Fruit fly (Drosophila melanogaster) whole organism, embryonic: ENCODE results near the gene cac.

Experiments
- CG1602 ChIP-seq: fragments of 200-800 bp; sonication (Bioruptor generic); optimal IDR thresholded peaks from 3 replicates; lab custom pipeline; 2016; ENCODE audit warnings: missing biosample characterization, missing genetic modification characterization
- NC2α ChIP-seq: fragments of 200-800 bp; sonication (Bioruptor generic); optimal IDR thresholded peaks from 2 replicates; lab custom pipeline; 2016; ENCODE audit warnings: missing biosample characterization, missing genetic modification characterization
- Ssrp ChIP-seq: fragments of 200-800 bp; sonication (Bioruptor generic); optimal IDR thresholded peaks from 2 replicates; lab custom pipeline; 2018; ENCODE audit warnings: missing biosample characterization, mild to moderate bottlenecking, missing genetic modification characterization, moderate library complexity
- fru ChIP-seq: fragments of >200 bp; optimal IDR thresholded peaks from 2 replicates; lab custom pipeline; 2017

DNA sequence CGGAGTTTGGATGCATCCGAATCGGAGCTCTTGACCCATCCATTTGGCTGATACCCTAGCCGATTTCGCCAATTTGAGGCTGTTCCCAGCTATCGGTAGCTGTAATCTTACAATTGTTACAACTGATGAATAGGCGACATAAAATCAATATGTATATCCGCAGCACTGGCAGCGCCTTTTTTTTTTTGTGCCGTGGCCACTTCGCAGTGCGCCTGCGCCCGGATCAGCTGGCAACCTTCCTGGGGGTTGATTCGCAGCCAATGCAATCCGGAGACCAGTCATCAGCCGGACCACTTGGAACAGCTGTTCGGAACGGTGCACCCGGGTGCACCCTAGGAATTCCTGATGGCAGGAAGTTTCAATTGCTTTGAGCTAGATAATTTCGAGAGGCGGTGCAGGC lies 54.2 kb downstream of the cac start, which contains the start of gene Pdzd8:
- TF ChIP-seq CG1602 (GFP tag; lab: Kevin White, UChicago) (no peak), Ssrp (tag; lab: Kevin White, UChicago) (no peak), fru (lab: Kevin White, UChicago) (no peak), NC2α (GFP tag; lab: Kevin White, UChicago) (no peak)
